Fruit fly (Drosophila melanogaster): ENCODE data around the gene CG31230.

CG31230 gene

dm6 chr3R:18671112-18671729, at the start of gene CG31230:
Gene CG31230 (plus strand): TSS chr3R:18671679.
- TF ChIP-seq rn (GFP tag; IDR thresholded peaks at IDR 0.05) (no peak), D1 (tag; optimal IDR thresholded peaks at IDR 0.05) (no peak), CG12605 (GFP tag; IDR thresholded peaks at IDR 0.05) (no peak), CG8301 (tag; optimal IDR thresholded peaks at IDR 0.05) (no peak), Pif1B (GFP tag; optimal IDR thresholded peaks at IDR 0.05) (no peak), CG9948 (tag; optimal IDR thresholded peaks at IDR 0.05) (no peak), CG15710 (tag; optimal IDR thresholded peaks at IDR 0.05) (no peak), EcR (GFP tag; optimal IDR thresholded peaks at IDR 0.05) (no peak), CG34367 (tag; optimal IDR thresholded peaks at IDR 0.05) (no peak), CG4496 (GFP tag; IDR thresholded peaks at IDR 0.05) (no peak), CG10348 (GFP tag; IDR thresholded peaks at IDR 0.05) (no peak), CG8159 (tag; optimal IDR thresholded peaks at IDR 0.05) (no peak), Pif1A (GFP tag; optimal IDR thresholded peaks at IDR 0.05) (no peak), CG13204 (GFP tag; optimal IDR thresholded peaks at IDR 0.05) (no peak), Ets98B (GFP tag; IDR thresholded peaks at IDR 0.05) (no peak), gl (tag; optimal IDR thresholded peaks at IDR 0.05) (no peak), CG32121 (GFP tag; IDR thresholded peaks at IDR 0.05) (no peak), CG14655 (GFP tag; optimal IDR thresholded peaks at IDR 0.05) (no peak), fd96Ca (GFP tag; IDR thresholded peaks at IDR 0.05) (no peak)

- TF ChIP-seq CG17806 (tag; optimal IDR thresholded peaks at IDR 0.05) (peak; percentile 13), CG12605 (GFP tag; IDR thresholded peaks at IDR 0.05) (peak; percentile 59; the same call in 1 of the 2 replicates), CG4496 (GFP tag; IDR thresholded peaks at IDR 0.05) (peak; percentile 73), CG8301 (tag; optimal IDR thresholded peaks at IDR 0.05) (peak; percentile 53), D1 (tag; optimal IDR thresholded peaks at IDR 0.05) (no peak), Pif1A (GFP tag; optimal IDR thresholded peaks at IDR 0.05) (peak; percentile 70), fd96Ca (GFP tag; IDR thresholded peaks at IDR 0.05) (peak; percentile 66; the same call in 2 of the 3 replicates), CG14655 (GFP tag; optimal IDR thresholded peaks at IDR 0.05) (peak; percentile 60), CG32121 (GFP tag; IDR thresholded peaks at IDR 0.05) (peak; percentile 70; the same call in 1 of the 2 replicates), rn (GFP tag; IDR thresholded peaks at IDR 0.05) (no peak), CG34367 (tag; optimal IDR thresholded peaks at IDR 0.05) (no peak), Pif1B (GFP tag; optimal IDR thresholded peaks at IDR 0.05) (peak; percentile 5), CG9948 (tag; optimal IDR thresholded peaks at IDR 0.05) (peak; percentile 19), CG15710 (tag; optimal IDR thresholded peaks at IDR 0.05) (no peak), Ets98B (GFP tag; IDR thresholded peaks at IDR 0.05) (peak; percentile 70)
Observed at dm6 chr3R:18624541-18624940, 46.9 kb upstream of the CG31230 start.

- TF ChIP-seq gl (tag; optimal IDR thresholded peaks at IDR 0.05), result no peak
- peak; percentile 70; the same call in 2 of the 3 replicates for TF ChIP-seq CG4496 (GFP tag; IDR thresholded peaks at IDR 0.05)
- 0 out of 2 replicates have a peak, but pooled peaks have one; percentile 32 for TF ChIP-seq CG32121 (GFP tag; IDR thresholded peaks at IDR 0.05)
- TF ChIP-seq rn (GFP tag; IDR thresholded peaks at IDR 0.05), result no peak
- peak; percentile 56; the same call in 1 of the 3 replicates for TF ChIP-seq fd96Ca (GFP tag; IDR thresholded peaks at IDR 0.05)
- peak; percentile 52 for TF ChIP-seq EcR (GFP tag; optimal IDR thresholded peaks at IDR 0.05)
- no peak for TF ChIP-seq CG8159 (tag; optimal IDR thresholded peaks at IDR 0.05)
- peak; percentile 5; the same call in 1 of the 2 replicates for TF ChIP-seq Ets98B (GFP tag; IDR thresholded peaks at IDR 0.05)
- TF ChIP-seq CG9948 (tag; optimal IDR thresholded peaks at IDR 0.05), result no peak
- TF ChIP-seq CG10348 (GFP tag; IDR thresholded peaks at IDR 0.05), result no peak
Observed at dm6 chr3R:18628311-18628811, 43.1 kb upstream of the CG31230 start.

- TF ChIP-seq CG8301 (tag; optimal IDR thresholded peaks at IDR 0.05), result peak; percentile 11
- no peak for TF ChIP-seq CG17806 (tag; optimal IDR thresholded peaks at IDR 0.05)
- TF ChIP-seq CG32121 (GFP tag; IDR thresholded peaks at IDR 0.05), result 0 out of 2 replicates have a peak, but pooled peaks have one; percentile 22
- TF ChIP-seq Pif1B (GFP tag; optimal IDR thresholded peaks at IDR 0.05), result no peak
- TF ChIP-seq fd96Ca (GFP tag; IDR thresholded peaks at IDR 0.05), result no peak
- no peak for TF ChIP-seq gl (tag; optimal IDR thresholded peaks at IDR 0.05)
- TF ChIP-seq rn (GFP tag; IDR thresholded peaks at IDR 0.05), result no peak
- TF ChIP-seq CG4496 (GFP tag; IDR thresholded peaks at IDR 0.05), result no peak
- no peak for TF ChIP-seq Ets98B (GFP tag; IDR thresholded peaks at IDR 0.05)
- no peak for TF ChIP-seq CG15710 (tag; optimal IDR thresholded peaks at IDR 0.05)
- peak; percentile 9 for TF ChIP-seq CG14655 (GFP tag; optimal IDR thresholded peaks at IDR 0.05)
- TF ChIP-seq CG13204 (GFP tag; optimal IDR thresholded peaks at IDR 0.05), result no peak
- no peak for TF ChIP-seq CG9948 (tag; optimal IDR thresholded peaks at IDR 0.05)
- TF ChIP-seq Snoo (tag; optimal IDR thresholded peaks at IDR 0.05), result no peak
- no peak for TF ChIP-seq CG12605 (GFP tag; IDR thresholded peaks at IDR 0.05)
- no peak for TF ChIP-seq D1 (tag; optimal IDR thresholded peaks at IDR 0.05)
- TF ChIP-seq EcR (GFP tag; optimal IDR thresholded peaks at IDR 0.05), result no peak
- TF ChIP-seq CG8159 (tag; optimal IDR thresholded peaks at IDR 0.05), result no peak
Observed at dm6 chr3R:18633099-18633498, 38.4 kb upstream of the CG31230 start.

DNA sequence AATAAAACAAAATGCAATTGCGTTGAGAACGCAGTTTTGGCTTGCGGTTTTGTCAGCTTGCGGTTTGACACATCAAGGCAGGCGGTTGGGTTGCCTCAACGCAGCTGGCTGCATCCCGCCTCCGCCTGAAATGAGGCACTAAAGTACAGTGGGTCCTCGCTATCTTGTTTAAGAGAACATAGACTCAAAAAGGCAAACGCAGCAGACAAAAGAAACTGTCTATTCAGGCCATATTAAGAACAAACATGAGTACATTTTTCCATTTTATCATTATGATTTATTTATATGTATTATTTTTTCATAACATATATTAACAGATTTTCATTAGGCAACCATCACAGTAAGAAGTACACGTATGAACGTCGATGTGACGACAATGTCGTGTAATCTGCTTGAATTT, 31.8 kb upstream of the CG31230 start:
- TF ChIP-seq CG32121 (GFP tag; IDR thresholded peaks at IDR 0.05), result peak; percentile 59
- TF ChIP-seq CG34367 (tag; optimal IDR thresholded peaks at IDR 0.05), result no peak
- TF ChIP-seq CG9948 (tag; optimal IDR thresholded peaks at IDR 0.05), result no peak
- peak; percentile 30 for TF ChIP-seq Pif1A (GFP tag; optimal IDR thresholded peaks at IDR 0.05)
- TF ChIP-seq CG4496 (GFP tag; IDR thresholded peaks at IDR 0.05), result peak; percentile 55; the same call in 1 of the 3 replicates
- peak; percentile 64 for TF ChIP-seq Ets98B (GFP tag; IDR thresholded peaks at IDR 0.05)
- peak; percentile 42; the same call in 1 of the 3 replicates for TF ChIP-seq fd96Ca (GFP tag; IDR thresholded peaks at IDR 0.05)
- TF ChIP-seq CG15710 (tag; optimal IDR thresholded peaks at IDR 0.05), result no peak
- TF ChIP-seq CG17806 (tag; optimal IDR thresholded peaks at IDR 0.05), result peak; percentile 9
- TF ChIP-seq CG8159 (tag; optimal IDR thresholded peaks at IDR 0.05), result peak; percentile 30
- peak; percentile 27; the same call in 1 of the 2 replicates for TF ChIP-seq CG12605 (GFP tag; IDR thresholded peaks at IDR 0.05)
